Worm (Caenorhabditis elegans) whole organism, L4 larva: ENCODE data around the gene fbxb-76.

Source experiments
- F10B5.3 ChIP-seq: sonication (generic microtip); optimal IDR thresholded peaks from 2 replicates; lab custom pipeline; 2016; ENCODE audit warnings: mild to moderate bottlenecking, missing genetic modification characterization, missing compliant biosample characterization
- F26F4.8 ChIP-seq: fragments of 200-800 bp; sonication (Bioruptor generic); conservative IDR thresholded peaks from 2 replicates; pipeline ENCODE4 v1.3.6; 2022; ENCODE audit warnings: missing genetic modification characterization, missing compliant biosample characterization
- F44E2.7 ChIP-seq: fragments of 200-800 bp; sonication (Bioruptor generic); IDR thresholded peaks from 2 replicates; pipeline ENCODE4 v2.1.2; 2022; ENCODE audit warnings: missing genetic modification characterization, missing compliant biosample characterization
- Y105C5A.15 ChIP-seq: fragments of 200-800 bp; sonication (Bioruptor generic); IDR thresholded peaks from 2 replicates; pipeline ENCODE4 v1.3.6; 2022; ENCODE audit warnings: missing genetic modification characterization, missing compliant biosample characterization
- ZK337.2 ChIP-seq: fragments of 200-800 bp; sonication (Bioruptor generic); IDR thresholded peaks from 2 replicates; pipeline ENCODE4 v1.3.6; 2022; ENCODE audit warnings: missing genetic modification reagents, missing genetic modification characterization, missing compliant biosample characterization
- ZK546.5 ChIP-seq, 2 experiments: sonication (generic microtip); optimal IDR thresholded peaks; 2 replicates each; lab custom pipeline; 2017; ENCODE audit warnings: missing biosample characterization in 2 of 2, missing genetic modification characterization in 2 of 2
- aha-1 ChIP-seq: fragments of 150-350 bp; peaks from one replicate; lab custom pipeline; 2014; ENCODE audit warnings: missing biosample characterization, missing genetic modification characterization
- attf-4 ChIP-seq: sonication (generic microtip); optimal IDR thresholded peaks from 3 replicates; lab custom pipeline; 2017; ENCODE audit warnings: missing biosample characterization, missing genetic modification characterization
- ceh-32 ChIP-seq: sonication (generic microtip); optimal IDR thresholded peaks from 2 replicates; lab custom pipeline; 2016; ENCODE audit warnings: mild to moderate bottlenecking, missing genetic modification characterization, missing compliant biosample characterization; ENCODE audit not compliant: poor library complexity
- ceh-82 ChIP-seq: sonication (generic microtip); optimal IDR thresholded peaks from 2 replicates; lab custom pipeline; 2017; ENCODE audit warnings: missing biosample characterization, missing genetic modification characterization
- cey-2 ChIP-seq: sonication (generic microtip); optimal IDR thresholded peaks from 3 replicates; lab custom pipeline; 2017; ENCODE audit warnings: missing genetic modification characterization, mild to moderate bottlenecking, missing compliant biosample characterization, antibody characterized with exemption, borderline replicate concordance; ENCODE audit not compliant: insufficient read depth
- ctbp-1 ChIP-seq: fragments of 200-800 bp; sonication (Bioruptor generic); IDR thresholded peaks from 2 replicates; pipeline ENCODE4 v1.3.6; 2022; ENCODE audit warnings: missing genetic modification reagents, missing genetic modification characterization, missing compliant biosample characterization
- daf-8 ChIP-seq: fragments of 200-800 bp; sonication (Bioruptor generic); IDR thresholded peaks from 2 replicates; pipeline ENCODE4 v1.3.6; 2022; ENCODE audit warnings: missing genetic modification characterization, missing compliant biosample characterization
- dmd-8 ChIP-seq: fragments of 200-800 bp; sonication (Bioruptor generic); IDR thresholded peaks from 2 replicates; pipeline ENCODE4 v1.3.6; 2022; ENCODE audit warnings: missing genetic modification characterization, missing compliant biosample characterization
- dmd-9 ChIP-seq: fragments of 200-800 bp; sonication (Bioruptor generic); IDR thresholded peaks from 2 replicates; pipeline ENCODE4 v1.3.6; 2022; ENCODE audit warnings: missing genetic modification reagents, missing genetic modification characterization, missing compliant biosample characterization
- dpl-1 ChIP-seq: fragments of 150-350 bp; optimal IDR thresholded peaks from 2 replicates; lab custom pipeline; 2014; ENCODE audit warnings: missing biosample characterization, missing genetic modification reagents, missing genetic modification characterization
- hmg-1.1 ChIP-seq: fragments of 200-800 bp; sonication (Bioruptor generic); IDR thresholded peaks from 2 replicates; pipeline ENCODE4 v1.3.6; 2022; ENCODE audit warnings: missing genetic modification reagents, missing genetic modification characterization, missing compliant biosample characterization
- jun-1 ChIP-seq: fragments of 150-350 bp; optimal IDR thresholded peaks from 2 replicates; lab custom pipeline; 2014; ENCODE audit warnings: missing biosample characterization, missing genetic modification reagents, missing genetic modification characterization
- lim-7 ChIP-seq: fragments of 200-800 bp; sonication (Bioruptor generic); IDR thresholded peaks from 2 replicates; pipeline ENCODE4 v1.3.6; 2022; ENCODE audit warnings: missing genetic modification characterization, missing compliant biosample characterization
- lin-15B ChIP-seq: fragments of 150-350 bp; sonication (generic microtip); optimal IDR thresholded peaks from 3 replicates; lab custom pipeline; 2014; ENCODE audit warnings: missing biosample characterization, missing genetic modification characterization
- lin-38 ChIP-seq: fragments of 200-800 bp; sonication (Bioruptor generic); IDR thresholded peaks from 2 replicates; pipeline ENCODE4 v1.3.6; 2022; ENCODE audit warnings: missing genetic modification reagents, missing genetic modification characterization, missing compliant biosample characterization
- lin-39 ChIP-seq: fragments of 150-350 bp; optimal IDR thresholded peaks from 2 replicates; lab custom pipeline; 2014; ENCODE audit warnings: missing biosample characterization, missing genetic modification reagents, missing genetic modification characterization
- madf-9 ChIP-seq: fragments of 200-800 bp; sonication (Bioruptor generic); conservative IDR thresholded peaks from 2 replicates; pipeline ENCODE4 v1.3.6; 2022; ENCODE audit warnings: missing genetic modification reagents, missing genetic modification characterization, missing compliant biosample characterization
- mdl-1 ChIP-seq, 2 experiments: fragments of 150-350 bp in 1 of 2; sonication (generic microtip) in 1 of 2; optimal IDR thresholded peaks; 2 replicates each; lab custom pipeline; 2014 to 2017; ENCODE audit warnings: missing biosample characterization in 2 of 2, missing genetic modification characterization in 2 of 2
- mes-2 ChIP-seq: sonication (generic microtip); optimal IDR thresholded peaks from 2 replicates; lab custom pipeline; 2016; ENCODE audit warnings: missing genotype, mild to moderate bottlenecking, missing genetic modification characterization, missing compliant biosample characterization; ENCODE audit not compliant: poor library complexity, severe bottlenecking
- nhr-10 ChIP-seq: fragments of 150-350 bp; optimal IDR thresholded peaks from 2 replicates; lab custom pipeline; 2014; ENCODE audit warnings: missing biosample characterization, missing genetic modification characterization
- nhr-102 ChIP-seq: sonication (generic microtip); optimal IDR thresholded peaks from 2 replicates; lab custom pipeline; 2016; ENCODE audit warnings: mild to moderate bottlenecking, missing genetic modification characterization, moderate library complexity, missing compliant biosample characterization
- nhr-11 ChIP-seq: fragments of 150-350 bp; optimal IDR thresholded peaks from 2 replicates; lab custom pipeline; 2014; ENCODE audit warnings: missing biosample characterization, missing genetic modification characterization
- nhr-111 ChIP-seq: fragments of 200-800 bp; sonication (Bioruptor generic); optimal IDR thresholded peaks from 2 replicates; lab custom pipeline; 2018; ENCODE audit warnings: mild to moderate bottlenecking, missing genetic modification characterization, missing compliant biosample characterization
- nhr-25 ChIP-seq: sonication (generic microtip); optimal IDR thresholded peaks from 2 replicates; lab custom pipeline; 2017; ENCODE audit warnings: missing genetic modification characterization, mild to moderate bottlenecking, missing compliant biosample characterization, antibody characterized with exemption, moderate library complexity, borderline replicate concordance; ENCODE audit not compliant: insufficient read depth
- nhr-42 ChIP-seq: fragments of 200-800 bp; sonication (Bioruptor generic); IDR thresholded peaks from 2 replicates; pipeline ENCODE4 v1.3.6; 2022; ENCODE audit warnings: missing genetic modification characterization, missing compliant biosample characterization
- nhr-76 ChIP-seq: fragments of 150-350 bp; optimal IDR thresholded peaks from 2 replicates; lab custom pipeline; 2014; ENCODE audit warnings: missing biosample characterization, missing genetic modification characterization
- nhr-77 ChIP-seq: fragments of 150-350 bp; optimal IDR thresholded peaks from 2 replicates; lab custom pipeline; 2014; ENCODE audit warnings: missing biosample characterization, missing genetic modification characterization
- php-3 ChIP-seq: fragments of 200-800 bp; sonication (Bioruptor generic); IDR thresholded peaks from 2 replicates; pipeline ENCODE4 v1.3.6; 2022; ENCODE audit warnings: missing genetic modification reagents, missing genetic modification characterization, missing compliant biosample characterization
- sdz-12 ChIP-seq: fragments of 200-800 bp; sonication (Bioruptor generic); optimal IDR thresholded peaks from 2 replicates; lab custom pipeline; 2018; ENCODE audit warnings: mild to moderate bottlenecking, missing genetic modification characterization, missing compliant biosample characterization
- set-16 ChIP-seq: fragments of 200-800 bp; sonication (Bioruptor generic); IDR thresholded peaks from 2 replicates; pipeline ENCODE4 v1.3.6; 2022; ENCODE audit warnings: missing genetic modification reagents, missing genetic modification characterization, missing compliant biosample characterization
- snpc-1.2 ChIP-seq: fragments of 200-800 bp; sonication (Bioruptor generic); IDR thresholded peaks from 2 replicates; pipeline ENCODE4 v1.3.6; 2022; ENCODE audit warnings: missing genetic modification reagents, missing genetic modification characterization, missing compliant biosample characterization
- unc-62 ChIP-seq, 3 experiments: fragments of 150-350 bp in 1 of 3; sonication (generic microtip); optimal IDR thresholded peaks in 2 of 3; peaks in 1 of 3; 1 replicate in 1 of 3; 2 replicates in 2 of 3; lab custom pipeline; 2014 to 2017; ENCODE audit warnings: missing biosample characterization in 3 of 3, missing genetic modification characterization in 3 of 3, missing genetic modification reagents in 3 of 3, missing genotype in 1 of 3

fbxb-76 gene

DNA sequence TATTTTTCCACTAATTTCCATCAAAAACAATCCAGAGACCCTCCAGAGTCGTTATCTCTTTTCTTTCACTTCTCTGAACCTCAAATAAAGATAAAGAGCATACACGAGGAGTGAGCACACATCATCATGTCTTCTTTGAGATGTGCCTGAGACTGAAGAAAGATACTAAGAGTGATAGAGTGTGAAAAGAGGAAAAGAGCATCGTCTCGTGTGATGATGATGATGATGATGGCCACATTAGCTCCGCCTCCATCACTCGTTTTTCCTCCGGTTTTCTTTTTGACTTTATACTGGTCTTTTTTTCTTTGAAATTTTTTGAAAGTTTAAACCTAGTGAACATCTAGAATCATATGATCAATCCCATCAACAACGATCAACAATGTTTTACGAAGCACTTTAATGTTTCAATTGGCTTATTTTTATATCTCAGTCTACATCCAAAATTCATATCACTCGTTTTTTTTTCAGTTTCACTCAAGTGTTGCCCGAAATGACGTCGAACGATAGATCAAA lies 25.2 kb downstream of the fbxb-76 start, which contains the start of gene T01G1.2 (continued):
- TF ChIP-seq dmd-9 (GFP tag; lab: Robert Waterston, UW) (no peak), snpc-1.2 (no peak), ceh-82 (tag; lab: Kevin White, UChicago) (no peak), attf-4 (tag; lab: Kevin White, UChicago) (no peak), nhr-42 (GFP tag; lab: Robert Waterston, UW) (no peak), lin-15B (no peak), F26F4.8 (no peak), nhr-77 (tag; lab: Kevin White, UChicago) (no peak), ceh-32 (no peak), lin-39 (no peak), nhr-25 (tag; lab: Kevin White, UChicago) (no peak), F44E2.7 (GFP tag; lab: Robert Waterston, UW) (no peak), daf-8 (GFP tag; lab: Robert Waterston, UW) (no peak), mes-2 (tag; lab: Kevin White, UChicago) (no peak), sdz-12 (GFP tag; lab: Kevin White, UChicago) (no peak), ctbp-1 (no peak), nhr-102 (tag; lab: Kevin White, UChicago) (no peak), nhr-111 (no peak)
- TF ChIP-seq, all 104 proteins: peak for 6

DNA sequence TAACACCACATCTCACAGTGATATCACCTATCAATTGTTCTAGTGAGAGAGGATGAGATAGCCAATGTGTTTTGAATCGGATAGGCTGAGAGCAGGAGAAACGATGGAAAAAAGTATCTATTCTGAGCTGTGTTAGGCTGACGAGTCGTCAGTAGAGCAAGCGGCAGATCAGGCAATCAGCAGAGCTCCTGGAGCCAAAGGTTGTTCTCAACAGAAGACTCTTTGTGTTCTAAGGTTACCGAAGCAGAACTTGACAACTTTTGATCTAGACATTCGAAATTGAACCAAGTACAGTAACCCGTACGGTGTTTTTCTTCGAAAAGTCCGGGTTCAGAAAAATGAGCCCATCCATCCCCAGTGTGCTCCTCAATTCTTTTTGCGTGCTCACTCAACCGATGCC lies 26.4 kb downstream of the fbxb-76 start:
- TF ChIP-seq set-16 (GFP tag; lab: Robert Waterston, UW) (0 out of 2 replicates have a peak, but pooled peaks have one; percentile 5), unc-62 (GFP tag; optimal IDR thresholded peaks at IDR 0.05 in 1 of 2; lab: Kevin White, UChicago) (peak in 1 of 2 experiments; percentile 98), unc-62 (tag; optimal IDR thresholded peaks at IDR 0.05; lab: Kevin White, UChicago) (no peak), F10B5.3 (tag; lab: Kevin White, UChicago) (no peak), hmg-1.1 (GFP tag; lab: Robert Waterston, UW) (peak; percentile 24; the same call in 1 of the 2 replicates)

DNA sequence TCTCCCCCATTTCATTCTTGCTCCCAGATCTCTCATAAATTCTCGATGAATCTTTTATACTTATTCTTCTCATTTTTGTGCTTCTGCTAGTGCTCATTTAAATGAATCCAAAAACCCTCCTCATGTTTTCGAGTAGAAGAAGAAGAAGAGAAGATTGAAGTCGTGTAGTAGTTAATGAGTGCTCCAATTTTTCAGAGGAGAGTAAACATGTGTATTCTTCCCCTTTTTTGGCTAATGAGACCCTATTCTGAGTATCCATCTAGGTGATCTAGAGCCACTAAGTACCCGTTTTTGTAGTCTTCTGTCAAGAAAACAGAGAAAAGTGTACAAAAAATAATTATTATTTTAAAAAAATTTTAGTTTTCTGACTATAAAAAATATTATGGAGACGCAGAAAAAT lies 27.6 kb downstream of the fbxb-76 start:
- TF ChIP-seq ZK546.5 (tag; optimal IDR thresholded peaks at IDR 0.05; lab: Kevin White, UChicago) (no peak), nhr-111 (no peak), jun-1 (tag; lab: Kevin White, UChicago) (no peak), cey-2 (tag; lab: Kevin White, UChicago) (no peak), attf-4 (tag; lab: Kevin White, UChicago) (no peak), nhr-10 (tag; lab: Kevin White, UChicago) (no peak), php-3 (GFP tag; lab: Robert Waterston, UW) (no peak), dpl-1 (GFP tag; lab: Kevin White, UChicago) (no peak), mdl-1 (tag; optimal IDR thresholded peaks at IDR 0.05; lab: Kevin White, UChicago) (no peak), lim-7 (GFP tag; lab: Robert Waterston, UW) (no peak), madf-9 (GFP tag; lab: Robert Waterston, UW) (no peak), dmd-8 (no peak)

DNA sequence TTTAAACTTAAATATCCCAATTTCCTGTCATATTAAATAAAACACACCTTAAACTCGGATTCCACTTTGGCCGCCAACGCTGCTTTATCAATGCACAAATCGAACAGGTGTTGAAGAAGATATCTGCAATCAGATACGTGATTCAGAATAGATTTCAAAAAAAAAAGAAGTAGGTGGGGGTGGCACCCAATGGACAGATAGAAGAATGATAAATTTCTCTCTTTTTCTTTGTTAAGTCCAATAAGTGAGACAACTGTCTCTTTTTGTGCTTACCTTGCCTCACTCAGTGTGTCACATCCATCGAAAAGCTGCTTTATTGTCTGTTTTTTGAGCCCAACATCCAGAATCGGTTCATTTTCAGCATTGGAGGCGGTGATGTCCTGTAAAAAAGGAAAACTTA lies 28.3 kb downstream of the fbxb-76 start:
- TF ChIP-seq Y105C5A.15 (GFP tag; lab: Robert Waterston, UW) (no peak), nhr-76 (tag; lab: Kevin White, UChicago) (no peak), lin-38 (GFP tag; lab: Robert Waterston, UW) (no peak), aha-1 (tag; lab: Kevin White, UChicago) (peak; percentile 67), ZK337.2 (peak; percentile 60; the same call in 1 of the 2 replicates), nhr-11 (tag; lab: Kevin White, UChicago) (peak; percentile 61)
